Fruit fly (Drosophila melanogaster): ENCODE data around the gene CG7768.

Gene CG7768

dm6 chr3L:14200966-14201365 is 17.0 kb upstream of the CG7768 start (continued):
- TF ChIP-seq CG11398 (GFP tag; optimal IDR thresholded peaks at IDR 0.05) (no peak), CG7963 (GFP tag; IDR thresholded peaks at IDR 0.05; ENCODE audit: partially characterized antibody) (no peak; the same call in 2 of the 3 replicates), CG11456 (GFP tag; IDR thresholded peaks at IDR 0.05) (no peak), chinmo (GFP tag; IDR thresholded peaks at IDR 0.05; ENCODE audit: partially characterized antibody) (peak; percentile 99), CG8089 (GFP tag; optimal IDR thresholded peaks at IDR 0.05) (no peak), MTF-1 (GFP tag; optimal IDR thresholded peaks at IDR 0.05; ENCODE audit: borderline replicate concordance) (no peak), lov (optimal IDR thresholded peaks at IDR 0.05) (no peak), lov (GFP tag; IDR thresholded peaks at IDR 0.05) (no peak), CG4707 (GFP tag; optimal IDR thresholded peaks at IDR 0.05) (no peak), Trl (optimal IDR thresholded peaks at IDR 0.05) (peak; percentile 62 to 65), Trl (GFP tag; optimal IDR thresholded peaks at IDR 0.05) (no peak), ken (GFP tag; IDR thresholded peaks at IDR 0.05) (no peak), toy (GFP tag; IDR thresholded peaks at IDR 0.05) (no peak), CG32767 (GFP tag; IDR thresholded peaks at IDR 0.05) (peak; percentile 51; the same call in 1 of the 2 replicates), trem (tag; optimal IDR thresholded peaks at IDR 0.05) (peak; percentile 27), kni (GFP tag; optimal IDR thresholded peaks at IDR 0.05) (peak; percentile 87), pros (GFP tag; optimal IDR thresholded peaks at IDR 0.05) (peak; percentile 81), Nf-YC (tag; optimal IDR thresholded peaks at IDR 0.05) (peak; percentile 71), NfI (GFP tag; optimal IDR thresholded peaks at IDR 0.05) (no peak), Deaf1 (tag; optimal IDR thresholded peaks at IDR 0.05) (peak; percentile 85), ci (GFP tag; IDR thresholded peaks at IDR 0.05) (peak; percentile 58; the same call in 2 of the 3 replicates), tx (GFP tag; optimal IDR thresholded peaks at IDR 0.05) (no peak), oc (tag; optimal IDR thresholded peaks at IDR 0.05) (peak; percentile 57), CG4360 (GFP tag; IDR thresholded peaks at IDR 0.05) (peak; percentile 7; the same call in 1 of the 2 replicates), CG8290 (GFP tag; optimal IDR thresholded peaks at IDR 0.05) (no peak), CG8290 (tag; optimal IDR thresholded peaks at IDR 0.05) (peak in 1 of 2 experiments; percentile 35), Rfx (GFP tag; IDR thresholded peaks at IDR 0.05) (peak; percentile 5; the same call in 1 of the 2 replicates), CG4854 (GFP tag; optimal IDR thresholded peaks at IDR 0.05) (no peak), CTCF (GFP tag; optimal IDR thresholded peaks at IDR 0.05) (no peak), YL-1 (GFP tag; optimal IDR thresholded peaks at IDR 0.05) (no peak), CG5180 (GFP tag; optimal IDR thresholded peaks at IDR 0.05) (peak; percentile 65), D (optimal IDR thresholded peaks at IDR 0.05) (peak; percentile 1), D (GFP tag; optimal IDR thresholded peaks at IDR 0.05) (no peak), so (GFP tag; IDR thresholded peaks at IDR 0.05) (peak; percentile 52; the same call in 1 of the 3 replicates), CG3163 (GFP tag; optimal IDR thresholded peaks at IDR 0.05) (peak; percentile 91), CG10543 (GFP tag; optimal IDR thresholded peaks at IDR 0.05) (peak; percentile 55), kah (GFP tag; optimal IDR thresholded peaks at IDR 0.05) (peak; percentile 80), da (GFP tag; optimal IDR thresholded peaks at IDR 0.05) (no peak), CG2199 (GFP tag; IDR thresholded peaks at IDR 0.05) (peak; percentile 93), Oli (tag; optimal IDR thresholded peaks at IDR 0.05) (no peak), kay (GFP tag; optimal IDR thresholded peaks at IDR 0.05) (peak; percentile 82), vvl (GFP tag; IDR thresholded peaks at IDR 0.05) (peak; percentile 79), jumu (GFP tag; optimal IDR thresholded peaks at IDR 0.05) (no peak), CG3407 (GFP tag; optimal IDR thresholded peaks at IDR 0.05) (no peak), ro (GFP tag; IDR thresholded peaks at IDR 0.05) (no peak), Nf-YB (GFP tag; optimal IDR thresholded peaks at IDR 0.05) (peak; percentile 2), CG11504 (tag; optimal IDR thresholded peaks at IDR 0.05) (peak; percentile 7), inv (GFP tag; IDR thresholded peaks at IDR 0.05; ENCODE audit: partially characterized antibody) (peak; percentile 43; the same call in 1 of the 2 replicates), mirr (GFP tag; optimal IDR thresholded peaks at IDR 0.05) (peak; percentile 32), TFAM (GFP tag; optimal IDR thresholded peaks at IDR 0.05) (no peak), PHDP (tag; optimal IDR thresholded peaks at IDR 0.05) (no peak), hkb (optimal IDR thresholded peaks at IDR 0.05) (no peak), hkb (GFP tag; IDR thresholded peaks at IDR 0.05) (peak; percentile 52)

Measured in whole organism, embryonic.